Fruit fly (Drosophila melanogaster): Measurements from ENCODE around the gene CG13862.

The CG13862 gene

dm6 chr3R:22362218-22362907 lies 30.6 kb downstream of the CG13862 start, which contains the start of the genes JMJD6, CG7071 and Muted:
TSS of gene JMJD6 (minus strand) at chr3R:22362371.
TSS of gene CG7071 (plus strand) at chr3R:22362620.
TSS of gene Muted (plus strand) at chr3R:22362620.
- no peak for TF ChIP-seq CG5204 (GFP tag; optimal IDR thresholded peaks at IDR 0.05)
- no peak for TF ChIP-seq kay (GFP tag; ENCODE audit: borderline replicate concordance)
- peak; percentile 86 for TF ChIP-seq Mnt (GFP tag; optimal IDR thresholded peaks at IDR 0.05)
- peak; percentile 88 for TF ChIP-seq Crg-1 (GFP tag; optimal IDR thresholded peaks at IDR 0.05)
- peak; percentile 91 for TF ChIP-seq CG11617 (GFP tag; optimal IDR thresholded peaks at IDR 0.05)
- TF ChIP-seq CG33017 (tag; optimal IDR thresholded peaks at IDR 0.05), result peak; percentile 90
- peak; percentile 86 for TF ChIP-seq Hr96 (GFP tag; optimal IDR thresholded peaks at IDR 0.05)
- TF ChIP-seq CG1620 (GFP tag; optimal IDR thresholded peaks at IDR 0.05), result peak; percentile 96
- peak; percentile 96 for TF ChIP-seq toe (GFP tag; optimal IDR thresholded peaks at IDR 0.05)
- peak; percentile 78 for TF ChIP-seq tj (GFP tag; optimal IDR thresholded peaks at IDR 0.05)
- TF ChIP-seq cnc (optimal IDR thresholded peaks at IDR 0.05), result no peak
- peak; percentile 94 for TF ChIP-seq bab1 (GFP tag; optimal IDR thresholded peaks at IDR 0.05)
- TF ChIP-seq cic (GFP tag; optimal IDR thresholded peaks at IDR 0.05), result peak; percentile 80
- peak; percentile 84 for TF ChIP-seq ovo (GFP tag; optimal IDR thresholded peaks at IDR 0.05)
- peak; percentile 90 for TF ChIP-seq Clk (GFP tag; optimal IDR thresholded peaks at IDR 0.05)
- peak; percentile 90 for TF ChIP-seq CG7045 (GFP tag; optimal IDR thresholded peaks at IDR 0.05)
- peak; percentile 92 for TF ChIP-seq CG12768 (GFP tag; optimal IDR thresholded peaks at IDR 0.05)
- peak; percentile 95 for TF ChIP-seq CG7101 (tag; optimal IDR thresholded peaks at IDR 0.05)
- TF ChIP-seq pad (GFP tag; optimal IDR thresholded peaks at IDR 0.05), result peak; percentile 84
- TF ChIP-seq CG14711 (tag; optimal IDR thresholded peaks at IDR 0.05), result peak; percentile 88

DNA sequence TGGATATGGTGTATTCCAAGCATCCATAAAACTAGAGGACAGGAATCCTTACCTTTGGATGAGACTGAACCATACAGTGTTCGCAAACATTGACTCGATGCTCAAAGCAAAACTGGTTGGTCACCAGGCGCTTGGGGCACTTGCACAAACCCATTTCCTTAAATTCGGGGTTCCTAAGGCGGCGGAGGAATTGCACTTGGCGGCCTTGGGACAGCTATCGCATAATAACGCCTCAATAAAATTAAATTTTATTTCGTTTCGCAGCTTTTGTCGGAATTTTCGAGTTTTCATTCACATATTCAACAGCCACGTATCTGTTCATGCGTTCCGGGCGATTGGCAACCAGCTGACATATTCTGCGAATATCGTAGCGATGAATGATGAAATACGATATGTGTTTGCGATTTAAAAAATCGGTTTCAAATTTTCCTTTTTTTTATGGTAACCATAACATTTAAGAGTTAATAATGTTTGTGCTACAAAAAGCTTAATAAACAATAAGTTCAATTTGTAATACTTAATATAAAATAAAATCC lies 33.9 kb downstream of the CG13862 start, which contains the start of gene CG5382:
TSS of gene CG5382 (minus strand) at position 324 of the 536 bp plus-strand sequence.
- TF ChIP-seq CG7101 (tag; optimal IDR thresholded peaks at IDR 0.05) (no peak), bab1 (GFP tag; optimal IDR thresholded peaks at IDR 0.05) (peak; percentile 72)

DNA sequence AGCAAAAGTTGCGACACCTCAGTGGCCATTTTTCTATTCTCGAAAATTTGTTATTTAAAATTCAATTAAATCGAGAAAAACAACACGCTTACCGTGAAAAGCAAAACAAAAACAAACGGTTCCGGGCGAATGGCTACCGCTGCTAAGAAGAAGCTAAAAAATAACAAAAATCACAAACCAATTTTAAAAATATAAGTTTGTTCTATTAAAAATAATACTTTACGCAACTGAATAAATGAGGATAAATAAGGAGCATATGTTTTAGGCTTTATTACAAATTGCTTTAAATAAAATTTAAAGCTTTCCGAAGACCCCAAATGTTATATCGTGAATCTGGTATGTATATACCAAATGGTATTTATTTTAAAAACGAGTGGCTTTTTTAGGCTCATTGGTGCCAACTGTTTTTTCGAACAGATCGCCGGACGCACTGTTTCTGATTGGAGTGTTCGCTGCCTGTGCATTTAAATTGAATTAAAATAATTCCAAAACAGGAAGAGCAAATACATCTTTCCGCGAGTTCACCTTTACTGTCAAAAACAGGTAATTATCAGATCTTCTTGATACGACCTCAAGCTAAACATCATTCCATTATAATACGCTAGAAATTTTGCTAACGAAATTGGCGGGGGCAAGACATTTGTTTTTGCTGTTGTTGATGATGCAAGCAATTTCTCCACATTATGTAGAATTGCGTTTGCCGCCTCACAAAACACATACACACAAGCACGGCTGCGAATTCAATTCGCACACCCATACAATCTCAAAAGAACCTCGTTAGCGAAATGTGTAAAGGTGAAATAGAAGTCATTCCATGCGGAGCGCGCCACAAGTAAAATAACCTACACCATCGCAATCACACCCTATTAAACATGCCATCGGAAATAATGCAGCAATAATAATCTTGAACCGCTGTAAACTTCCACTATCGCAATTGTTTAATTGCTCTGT lies 35.6 kb downstream of the CG13862 start, which contains the start of the genes Polr3F and PyK:
TSS of gene Polr3F (minus strand) at position 248 of the 951 bp plus-strand sequence.
TSS of gene PyK (plus strand) at position 411 of the 951 bp plus-strand sequence.
- TF ChIP-seq cic (GFP tag; optimal IDR thresholded peaks at IDR 0.05) (no peak), ovo (GFP tag; optimal IDR thresholded peaks at IDR 0.05) (peak; percentile 25), cnc (optimal IDR thresholded peaks at IDR 0.05) (no peak), CG7101 (tag; optimal IDR thresholded peaks at IDR 0.05) (peak; percentile 48), Crg-1 (GFP tag; optimal IDR thresholded peaks at IDR 0.05) (no peak), Clk (GFP tag; optimal IDR thresholded peaks at IDR 0.05) (no peak), CG5204 (GFP tag; optimal IDR thresholded peaks at IDR 0.05) (no peak), toe (GFP tag; optimal IDR thresholded peaks at IDR 0.05) (peak; percentile 25), Hr96 (GFP tag; optimal IDR thresholded peaks at IDR 0.05) (peak; percentile 32), CG33017 (tag; optimal IDR thresholded peaks at IDR 0.05) (no peak), tj (GFP tag; optimal IDR thresholded peaks at IDR 0.05) (peak; percentile 95), kay (GFP tag; ENCODE audit: borderline replicate concordance) (no peak), CG12768 (GFP tag; optimal IDR thresholded peaks at IDR 0.05) (peak; percentile 37), pad (GFP tag; optimal IDR thresholded peaks at IDR 0.05) (peak; percentile 16), CG14711 (tag; optimal IDR thresholded peaks at IDR 0.05) (peak; percentile 52), CG11617 (GFP tag; optimal IDR thresholded peaks at IDR 0.05) (peak; percentile 35), CG7045 (GFP tag; optimal IDR thresholded peaks at IDR 0.05) (no peak), Mnt (GFP tag; optimal IDR thresholded peaks at IDR 0.05) (peak; percentile 34), CG1620 (GFP tag; optimal IDR thresholded peaks at IDR 0.05) (peak; percentile 39), bab1 (GFP tag; optimal IDR thresholded peaks at IDR 0.05) (no peak)

dm6 chr3R:22368077-22368776 lies 36.4 kb downstream of the CG13862 start:
- TF ChIP-seq Crg-1 (GFP tag; optimal IDR thresholded peaks at IDR 0.05), result no peak
- no peak for TF ChIP-seq CG1620 (GFP tag; optimal IDR thresholded peaks at IDR 0.05)
- TF ChIP-seq CG7045 (GFP tag; optimal IDR thresholded peaks at IDR 0.05), result peak; percentile 24
- TF ChIP-seq Mnt (GFP tag; optimal IDR thresholded peaks at IDR 0.05), result no peak
- TF ChIP-seq bab1 (GFP tag; optimal IDR thresholded peaks at IDR 0.05), result no peak
- TF ChIP-seq Hr96 (GFP tag; optimal IDR thresholded peaks at IDR 0.05), result no peak
- TF ChIP-seq CG12768 (GFP tag; optimal IDR thresholded peaks at IDR 0.05), result no peak
- TF ChIP-seq kay (GFP tag; ENCODE audit: borderline replicate concordance), result peak; percentile 60
- no peak for TF ChIP-seq ovo (GFP tag; optimal IDR thresholded peaks at IDR 0.05)
- TF ChIP-seq pad (GFP tag; optimal IDR thresholded peaks at IDR 0.05), result no peak
- TF ChIP-seq cic (GFP tag; optimal IDR thresholded peaks at IDR 0.05), result peak; percentile 83
- TF ChIP-seq CG5204 (GFP tag; optimal IDR thresholded peaks at IDR 0.05), result no peak
- TF ChIP-seq cnc (optimal IDR thresholded peaks at IDR 0.05), result no peak
- no peak for TF ChIP-seq tj (GFP tag; optimal IDR thresholded peaks at IDR 0.05)
- TF ChIP-seq toe (GFP tag; optimal IDR thresholded peaks at IDR 0.05), result no peak
- no peak for TF ChIP-seq Clk (GFP tag; optimal IDR thresholded peaks at IDR 0.05)
- TF ChIP-seq CG33017 (tag; optimal IDR thresholded peaks at IDR 0.05), result peak; percentile 26
- TF ChIP-seq CG7101 (tag; optimal IDR thresholded peaks at IDR 0.05), result no peak
- no peak for TF ChIP-seq CG14711 (tag; optimal IDR thresholded peaks at IDR 0.05)
- TF ChIP-seq CG11617 (GFP tag; optimal IDR thresholded peaks at IDR 0.05), result peak; percentile 22

Data from whole organism, adult.